Worm (Caenorhabditis elegans): ENCODE data around the gene R151.2.

Gene R151.2

DNA sequence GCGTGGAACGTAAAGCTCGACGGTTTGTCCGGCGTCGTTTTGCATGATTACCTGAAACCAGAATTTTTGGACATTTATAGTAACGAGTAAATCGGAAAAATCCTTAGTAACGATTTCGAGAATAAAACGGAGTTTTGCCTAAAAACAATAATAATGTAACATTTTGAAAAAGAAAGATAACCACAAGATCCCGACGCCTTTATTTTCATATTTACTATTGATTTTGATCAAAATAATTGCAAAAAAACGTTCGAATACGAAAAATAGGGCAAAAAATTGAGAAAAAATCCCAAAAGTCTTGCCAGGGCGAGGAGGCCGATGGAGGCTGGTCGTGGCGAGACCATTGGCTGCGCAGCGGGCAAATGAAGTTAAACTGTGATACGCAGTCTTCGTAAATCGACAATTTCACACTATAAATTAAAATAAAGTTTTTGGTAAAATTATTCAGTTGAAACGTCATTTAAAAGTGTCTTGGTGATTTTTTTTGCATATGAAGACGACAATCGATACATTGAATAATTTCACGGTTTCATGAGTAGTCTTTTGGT lies 20.1 kb upstream of the R151.2 start, which contains the start of gene rps-21:
TSS of gene rps-21 (minus strand) at position 51 of the 548 bp plus-strand sequence.
- TF ChIP-seq ama-1 (optimal IDR thresholded peaks at IDR 0.05) (no peak), grh-1 (GFP tag; IDR thresholded peaks at IDR 0.05) (peak; percentile 63), pqm-1 (tag; optimal IDR thresholded peaks at IDR 0.05) (no peak), efl-3 (GFP tag; optimal IDR thresholded peaks at IDR 0.05) (no peak), nhr-47 (tag; optimal IDR thresholded peaks at IDR 0.05) (peak; percentile 84), tlp-1 (tag; optimal IDR thresholded peaks at IDR 0.05) (no peak), ztf-4 (tag; optimal IDR thresholded peaks at IDR 0.05) (peak; percentile 29), unc-30 (tag; optimal IDR thresholded peaks at IDR 0.05) (no peak), pag-3 (tag; optimal IDR thresholded peaks at IDR 0.05; ENCODE audit: borderline replicate concordance, insufficient read depth) (no peak), alr-1 (tag; optimal IDR thresholded peaks at IDR 0.05; ENCODE audit: borderline replicate concordance) (no peak), tbx-2 (tag; optimal IDR thresholded peaks at IDR 0.05) (peak; percentile 88), nhr-19 (GFP tag; conservative IDR thresholded peaks at IDR 0.05) (peak; percentile 87), nhr-12 (tag; optimal IDR thresholded peaks at IDR 0.05) (no peak), nhr-20 (tag; optimal IDR thresholded peaks at IDR 0.05) (peak; percentile 88), irx-1 (tag; optimal IDR thresholded peaks at IDR 0.05) (peak; percentile 49), aha-1 (tag; optimal IDR thresholded peaks at IDR 0.05) (no peak), nhr-77 (tag; optimal IDR thresholded peaks at IDR 0.05) (peak; percentile 79), ceh-8 (GFP tag; optimal IDR thresholded peaks at IDR 0.05) (no peak), nhr-85 (tag) (peak; percentile 91), blmp-1 (tag; optimal IDR thresholded peaks at IDR 0.05) (peak; percentile 70), C04F5.9 (tag; optimal IDR thresholded peaks at IDR 0.05) (peak; percentile 71), swsn-7 (tag; optimal IDR thresholded peaks at IDR 0.05) (peak; percentile 80), jun-1 (tag; optimal IDR thresholded peaks at IDR 0.05) (peak; percentile 73), lin-39 (tag; optimal IDR thresholded peaks at IDR 0.05) (no peak), dpl-1 (GFP tag; optimal IDR thresholded peaks at IDR 0.05) (peak; percentile 73 to 84 (median 82)), ets-5 (GFP tag; IDR thresholded peaks at IDR 0.05) (no peak), lin-35 (GFP tag; optimal IDR thresholded peaks at IDR 0.05) (peak; percentile 84 to 92), ceh-82 (tag; optimal IDR thresholded peaks at IDR 0.05) (peak; percentile 59 to 94 (median 78)), mep-1 (tag; optimal IDR thresholded peaks at IDR 0.05) (peak; percentile 80), unc-98 (GFP tag; IDR thresholded peaks at IDR 0.05) (no peak), mef-2 (tag; optimal IDR thresholded peaks at IDR 0.05) (no peak), sptf-1 (tag; optimal IDR thresholded peaks at IDR 0.05) (no peak), egl-27 (tag; optimal IDR thresholded peaks at IDR 0.05) (peak; percentile 10 to 63), nhr-76 (tag; optimal IDR thresholded peaks at IDR 0.05) (no peak), hlh-4 (tag; optimal IDR thresholded peaks at IDR 0.05) (no peak), lin-13 (GFP tag; optimal IDR thresholded peaks at IDR 0.05) (peak; percentile 67), C16A3.4 (tag; optimal IDR thresholded peaks at IDR 0.05) (peak; percentile 91), rnt-1 (tag; optimal IDR thresholded peaks at IDR 0.05) (peak; percentile 82), xbp-1 (tag; optimal IDR thresholded peaks at IDR 0.05) (peak; percentile 88), nhr-84 (tag; optimal IDR thresholded peaks at IDR 0.05) (no peak), lin-14 (GFP tag; optimal IDR thresholded peaks at IDR 0.05) (peak; percentile 76), nhr-237 (tag; optimal IDR thresholded peaks at IDR 0.05) (peak; percentile 55), snpc-4 (tag; optimal IDR thresholded peaks at IDR 0.05) (peak; percentile 55), egl-13 (tag; optimal IDR thresholded peaks at IDR 0.05) (peak; percentile 22), F16B12.6 (tag; optimal IDR thresholded peaks at IDR 0.05) (peak; percentile 30), dsc-1 (tag; optimal IDR thresholded peaks at IDR 0.05) (peak; percentile 74), zip-4 (GFP tag; optimal IDR thresholded peaks at IDR 0.05) (peak; percentile 27), ceh-90 (tag; optimal IDR thresholded peaks at IDR 0.05) (no peak), elt-3 (tag; optimal IDR thresholded peaks at IDR 0.05) (peak in 2 of 6 experiments; percentile 53 to 62), ceh-88 (GFP tag; IDR thresholded peaks at IDR 0.05) (0 out of 2 replicates have a peak, but pooled peaks have one; percentile 9), C34B4.2 (tag; optimal IDR thresholded peaks at IDR 0.05) (no peak), hpl-2 (GFP tag; optimal IDR thresholded peaks at IDR 0.05) (peak; percentile 10), elt-2 (tag; optimal IDR thresholded peaks at IDR 0.05) (no peak)

Measured in whole organism, L1 larva.